Worm (Caenorhabditis elegans) whole organism, dauer: ENCODE data around the gene R10E11.6.

ENCODE experiments used
- unc-62 ChIP-seq: sonication (generic microtip); optimal IDR thresholded peaks from 2 replicates; lab custom pipeline; 2017; ENCODE audit warnings: missing biosample characterization, missing genetic modification reagents, missing genetic modification characterization

R10E11.6 gene

ce11 chrIII:9760184-9760583 lies 22.6 kb upstream of the R10E11.6 start:
- no peak for TF ChIP-seq unc-62 (GFP tag; lab: Kevin White, UChicago)

DNA sequence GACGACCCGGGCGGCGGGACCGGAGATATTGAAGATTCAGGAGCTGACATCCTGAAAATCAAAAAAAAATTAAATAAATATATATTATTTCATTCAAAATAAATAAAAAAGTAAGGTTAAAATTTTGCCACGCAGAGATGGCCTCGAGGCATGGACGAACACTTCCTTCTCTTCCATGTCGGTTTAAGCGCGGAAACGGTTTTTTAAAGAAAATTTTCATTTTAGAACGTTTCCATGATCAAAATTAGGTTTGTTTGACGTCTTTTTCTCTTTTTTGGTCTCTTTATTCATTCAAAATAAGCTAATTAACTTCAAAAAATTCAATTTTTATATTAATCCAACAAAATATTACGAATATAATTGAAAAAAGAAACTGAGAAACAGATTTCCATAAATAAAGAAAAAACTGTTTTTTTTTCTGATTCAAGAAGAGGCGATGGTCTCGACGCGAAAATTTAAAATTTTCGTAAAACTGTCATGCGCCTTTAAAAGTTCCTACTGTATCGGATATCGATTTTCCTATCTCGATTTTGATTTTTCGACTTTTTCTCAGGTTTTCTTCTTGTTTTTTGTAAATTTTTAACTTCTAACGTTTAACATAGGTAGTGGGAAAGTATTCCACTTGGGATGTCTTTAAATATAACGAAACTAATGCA lies 20.6 kb upstream of the R10E11.6 start, which contains the start of gene gcc-2:
gcc-2 (minus strand) TSS at position 51 of the 656 bp plus-strand sequence.
- TF ChIP-seq unc-62 (GFP tag; lab: Kevin White, UChicago) = no peak

ce11 chrIII:9764718-9765117 lies 18.1 kb upstream of the R10E11.6 start:
- TF ChIP-seq unc-62 (GFP tag; lab: Kevin White, UChicago) = no peak

- TF ChIP-seq unc-62 (GFP tag; lab: Kevin White, UChicago) = no peak
Observed at ce11 chrIII:9765465-9765900, 17.3 kb upstream of the R10E11.6 start.

DNA sequence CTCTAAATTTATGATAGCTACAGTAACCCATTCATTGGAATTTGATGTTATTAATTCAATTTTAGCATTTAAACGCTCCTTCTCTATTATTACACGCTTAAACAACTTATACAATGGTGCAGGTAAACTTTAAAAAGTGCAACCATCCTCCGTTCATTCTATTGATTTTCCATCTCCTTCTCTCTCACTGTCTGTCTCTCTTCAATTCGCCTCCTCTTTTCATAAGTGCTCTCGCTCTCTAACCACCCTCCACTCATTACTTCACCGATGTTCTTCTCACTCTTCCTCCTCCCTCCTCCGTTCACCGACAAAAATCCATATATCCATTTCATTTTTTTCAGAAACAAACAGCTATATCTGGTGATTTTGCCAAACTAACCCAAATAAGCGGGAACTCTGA lies 16.6 kb upstream of the R10E11.6 start, which contains the start of gene cbp-1:
cbp-1 (plus strand) TSS at position 335 of the 400 bp plus-strand sequence.
- TF ChIP-seq unc-62 (GFP tag; lab: Kevin White, UChicago) = no peak

ce11 chrIII:9767095-9767494 lies 15.7 kb upstream of the R10E11.6 start:
- no peak for TF ChIP-seq unc-62 (GFP tag; lab: Kevin White, UChicago)

- TF ChIP-seq unc-62 (GFP tag; lab: Kevin White, UChicago) = no peak
Observed at ce11 chrIII:9768023-9768422, 14.8 kb upstream of the R10E11.6 start.

DNA sequence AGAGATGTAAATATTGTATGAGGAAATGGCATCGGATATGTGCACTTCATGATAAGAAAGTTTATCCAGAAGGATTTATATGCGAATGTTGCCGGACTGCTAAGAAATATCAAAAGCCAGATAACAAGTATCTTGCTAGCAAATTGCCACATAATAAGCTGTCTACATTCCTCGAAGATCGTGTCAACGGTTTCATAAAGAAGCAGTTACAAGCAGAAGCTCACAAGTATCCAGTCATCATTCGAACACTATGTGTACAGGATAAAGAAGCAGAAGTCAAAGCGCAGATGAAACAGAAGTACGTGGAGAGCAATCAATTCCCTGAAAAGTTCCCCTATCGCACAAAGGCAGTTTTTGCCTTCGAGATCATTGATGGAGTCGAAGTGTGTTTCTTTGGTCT lies 12.2 kb upstream of the R10E11.6 start:
- TF ChIP-seq unc-62 (GFP tag; lab: Kevin White, UChicago) = no peak

ce11 chrIII:9772394-9772793 lies 10.4 kb upstream of the R10E11.6 start:
- no peak for TF ChIP-seq unc-62 (GFP tag; lab: Kevin White, UChicago)

DNA sequence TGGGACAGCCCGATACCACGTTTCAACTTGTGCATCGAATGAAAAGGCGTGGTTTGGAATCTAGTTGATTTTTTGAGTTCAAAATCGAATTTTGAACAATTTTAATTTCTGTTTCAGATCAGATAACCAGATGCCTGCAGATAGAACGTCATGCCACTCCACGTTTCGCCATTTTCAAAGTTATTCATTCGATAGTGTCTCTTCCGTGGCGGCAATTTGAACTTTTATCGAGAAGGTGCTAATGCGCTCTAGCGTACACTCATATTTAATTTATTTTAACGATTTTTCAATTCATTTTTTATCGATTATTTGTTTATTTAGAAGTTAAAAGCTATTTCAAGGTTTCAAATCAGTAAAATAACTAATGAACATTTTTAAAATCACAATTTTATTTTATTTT lies 6.9 kb upstream of the R10E11.6 start:
- no peak for TF ChIP-seq unc-62 (GFP tag; lab: Kevin White, UChicago)

- TF ChIP-seq unc-62 (GFP tag; lab: Kevin White, UChicago) = no peak
Observed at ce11 chrIII:9776323-9776722, 6.5 kb upstream of the R10E11.6 start, which contains the start of gene usp-46. Gene usp-46, plus strand, starts transcription at chrIII:9776623.

DNA sequence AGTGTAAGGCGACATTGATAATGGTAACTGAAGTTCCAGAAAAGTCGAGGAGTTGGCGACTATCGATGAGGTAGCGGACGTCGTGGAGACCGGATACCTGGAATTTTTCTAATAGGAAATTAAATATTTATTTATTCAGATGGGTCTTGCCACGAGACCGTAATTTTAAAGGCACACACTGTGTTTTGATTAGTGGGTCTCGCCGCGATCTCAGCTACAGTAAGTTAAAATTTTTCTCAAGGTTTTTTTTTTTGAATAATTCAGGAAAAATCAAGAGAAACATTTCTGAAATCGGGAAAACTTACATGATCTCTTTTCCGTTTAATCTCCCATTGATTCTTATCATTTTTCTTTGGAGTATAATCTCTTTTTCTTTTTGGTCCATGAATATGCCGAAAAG lies 3.7 kb upstream of the R10E11.6 start:
- no peak for TF ChIP-seq unc-62 (GFP tag; lab: Kevin White, UChicago)

DNA sequence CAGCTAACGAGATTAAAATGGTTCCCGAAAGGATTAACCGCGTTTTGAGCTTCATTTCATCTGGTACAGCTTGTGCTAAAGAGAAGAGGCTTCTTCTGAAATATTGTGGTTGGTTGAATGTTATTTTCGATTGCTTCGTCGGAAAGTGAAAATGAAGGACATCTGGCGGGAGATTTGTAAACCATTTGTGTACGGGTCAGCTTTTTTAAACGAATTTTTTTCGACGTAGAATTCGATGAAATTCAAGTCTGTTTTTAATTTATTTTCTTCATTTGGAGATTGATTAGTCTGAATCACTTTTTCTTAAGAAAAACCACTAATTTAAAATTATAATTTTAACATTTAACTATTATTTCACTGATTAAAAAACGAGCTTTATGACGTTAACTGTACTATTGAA lies 2.6 kb upstream of the R10E11.6 start, which contains the start of gene sqv-3:
sqv-3 (minus strand) TSS at position 101 of the 400 bp plus-strand sequence.
- no peak for TF ChIP-seq unc-62 (GFP tag; lab: Kevin White, UChicago)

ce11 chrIII:9780665-9781304 lies 2.0 kb upstream of the R10E11.6 start, which contains the start of gene vha-1:
Gene vha-1, plus strand, starts transcription at chrIII:9781254.
- TF ChIP-seq unc-62 (GFP tag; lab: Kevin White, UChicago) = no peak

DNA sequence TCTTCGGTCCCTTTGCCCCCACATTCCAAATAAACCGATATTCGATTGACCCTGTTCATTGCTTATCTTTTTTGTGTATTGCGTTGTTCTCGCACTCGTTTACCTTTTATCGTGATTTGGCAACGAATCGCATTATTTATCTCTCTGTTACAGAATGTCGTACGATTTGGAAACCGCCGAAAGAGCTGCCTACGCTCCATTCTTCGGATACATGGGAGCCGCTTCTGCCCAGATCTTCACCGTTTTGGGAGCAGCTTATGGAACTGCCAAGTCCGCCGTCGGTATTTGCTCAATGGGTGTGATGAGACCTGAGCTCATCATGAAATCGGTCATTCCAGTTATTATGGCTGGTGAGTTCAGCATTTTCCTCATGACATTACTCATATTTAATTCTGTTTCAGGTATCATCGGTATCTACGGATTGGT lies 782 bp upstream of the R10E11.6 start, which contains the start of gene vha-2:
vha-2 (plus strand) TSS at position 154 of the 426 bp plus-strand sequence.
- no peak for TF ChIP-seq unc-62 (GFP tag; lab: Kevin White, UChicago)

ce11 chrIII:9783133-9783590 lies 356 bp downstream of the R10E11.6 start:
- no peak for TF ChIP-seq unc-62 (GFP tag; lab: Kevin White, UChicago)
